Fruit fly (Drosophila melanogaster) whole organism, embryonic: Measurements from ENCODE around the gene CG42240.

Experiments
- Abd-B ChIP-seq: fragments of 200-800 bp; sonication (Bioruptor generic); optimal IDR thresholded peaks from 2 replicates; lab custom pipeline; 2018; ENCODE audit warnings: missing biosample characterization, mild to moderate bottlenecking, missing genetic modification characterization, moderate library complexity
- Aef1 ChIP-seq: fragments of 200-800 bp; sonication (Bioruptor generic); IDR thresholded peaks from 3 replicates; pipeline ENCODE4 v1.3.6; 2022; ENCODE audit warnings: missing biosample characterization, missing genetic modification characterization
- Asciz ChIP-seq: fragments of 200-800 bp; sonication (Bioruptor generic); optimal IDR thresholded peaks from 2 replicates; lab custom pipeline; 2017; ENCODE audit warnings: missing biosample characterization, mild to moderate bottlenecking, missing genetic modification characterization, missing genetic modification reagents
- CG10366 ChIP-seq: fragments of 200-800 bp; sonication (Bioruptor generic); IDR thresholded peaks from 2 replicates; pipeline ENCODE4 v1.3.6; 2022; ENCODE audit warnings: missing biosample characterization, missing genetic modification characterization
- CG10431 ChIP-seq: fragments of 200-800 bp; sonication (Bioruptor generic); optimal IDR thresholded peaks from 3 replicates; lab custom pipeline; 2018; ENCODE audit warnings: missing biosample characterization, mild to moderate bottlenecking, missing genetic modification characterization
- CG12155 ChIP-seq: fragments of 200-800 bp; sonication (Bioruptor generic); optimal IDR thresholded peaks from 3 replicates; lab custom pipeline; 2016; ENCODE audit warnings: missing biosample characterization, missing genetic modification characterization
- CG13123 ChIP-seq: fragments of 200-800 bp; sonication (Bioruptor generic); optimal IDR thresholded peaks from 2 replicates; lab custom pipeline; 2016; ENCODE audit warnings: missing biosample characterization, missing genetic modification characterization
- CG17568 ChIP-seq: fragments of 200-800 bp; sonication (Bioruptor generic); optimal IDR thresholded peaks from 2 replicates; lab custom pipeline; 2018; ENCODE audit warnings: missing biosample characterization, mild to moderate bottlenecking, missing genetic modification characterization, moderate library complexity
- CG5180 ChIP-seq: fragments of 200-800 bp; sonication (Bioruptor generic); optimal IDR thresholded peaks from 3 replicates; lab custom pipeline; 2017; ENCODE audit warnings: missing biosample characterization, missing genetic modification characterization, mild to moderate bottlenecking, moderate library complexity, missing genetic modification reagents
- CG6254 ChIP-seq: fragments of 200-800 bp; sonication (Bioruptor generic); optimal IDR thresholded peaks from 3 replicates; lab custom pipeline; 2017; ENCODE audit warnings: mild to moderate bottlenecking, missing biosample characterization, missing genetic modification reagents, missing genetic modification characterization
- CG6791 ChIP-seq: fragments of 200-800 bp; sonication (Bioruptor generic); IDR thresholded peaks from 3 replicates; pipeline ENCODE4 v1.3.6; 2022; ENCODE audit warnings: missing biosample characterization, missing genetic modification characterization; ENCODE audit not compliant: partially characterized antibody
- CG8290 ChIP-seq, 3 experiments: fragments of 200-800 bp; sonication (Bioruptor generic); optimal IDR thresholded peaks; 2 replicates each; lab custom pipeline; 2016 to 2019; ENCODE audit warnings: missing biosample characterization in 3 of 3, missing genetic modification characterization in 3 of 3, mild to moderate bottlenecking in 2 of 3, moderate library complexity in 1 of 3
- CG9797 ChIP-seq: fragments of 200-800 bp; sonication (Bioruptor generic); optimal IDR thresholded peaks from 3 replicates; lab custom pipeline; 2018; ENCODE audit warnings: missing biosample characterization, mild to moderate bottlenecking, missing genetic modification characterization
- D ChIP-seq, 2 experiments: fragments of 200-800 bp in 1 of 2; fragments of >200 bp in 1 of 2; sonication (Bioruptor generic) in 1 of 2; optimal IDR thresholded peaks; 2 replicates in 1 of 2; 3 replicates in 1 of 2; lab custom pipeline; 2017; ENCODE audit warnings: mild to moderate bottlenecking in 1 of 2, missing biosample characterization in 1 of 2, missing genetic modification characterization in 1 of 2, missing genetic modification reagents in 1 of 2
- D19A ChIP-seq: fragments of 200-800 bp; optimal IDR thresholded peaks from 3 replicates; lab custom pipeline; 2019; ENCODE audit warnings: missing biosample characterization, mild to moderate bottlenecking, missing genetic modification characterization, moderate library complexity
- Elba2 ChIP-seq: fragments of 200-800 bp; sonication (Bioruptor generic); optimal IDR thresholded peaks from 3 replicates; lab custom pipeline; 2016; ENCODE audit warnings: missing biosample characterization, missing genetic modification characterization
- Mes4 ChIP-seq: fragments of 200-800 bp; sonication (Bioruptor generic); optimal IDR thresholded peaks from 2 replicates; lab custom pipeline; 2016; ENCODE audit warnings: missing biosample characterization, missing genetic modification characterization
- NFAT ChIP-seq: fragments of 200-800 bp; sonication (Bioruptor generic); IDR thresholded peaks from 2 replicates; pipeline ENCODE4 v1.3.6; 2022; ENCODE audit warnings: missing biosample characterization, missing genetic modification characterization
- Oli ChIP-seq: fragments of 200-800 bp; sonication (Bioruptor generic); optimal IDR thresholded peaks from 2 replicates; lab custom pipeline; 2018; ENCODE audit warnings: missing biosample characterization, mild to moderate bottlenecking, missing genetic modification characterization, moderate library complexity
- Pdp1 ChIP-seq, 2 experiments: fragments of 200-800 bp; sonication (Bioruptor generic); optimal IDR thresholded peaks; 3 replicates each; lab custom pipeline; 2016; ENCODE audit warnings: missing biosample characterization in 2 of 2, missing genetic modification characterization in 2 of 2, mild to moderate bottlenecking in 1 of 2, moderate library complexity in 1 of 2
- Ptx1 ChIP-seq: fragments of 200-800 bp; sonication (Bioruptor generic); IDR thresholded peaks from 2 replicates; pipeline ENCODE4 v1.3.6; 2022; ENCODE audit warnings: missing biosample characterization, missing genetic modification characterization
- Sox102F ChIP-seq: fragments of 200-800 bp; sonication (Bioruptor generic); optimal IDR thresholded peaks from 2 replicates; lab custom pipeline; 2018; ENCODE audit warnings: missing biosample characterization, mild to moderate bottlenecking, missing genetic modification characterization, moderate library complexity
- Tbp ChIP-seq: fragments of >200 bp; optimal IDR thresholded peaks from 2 replicates; lab custom pipeline; 2018; ENCODE audit warnings: missing biosample characterization, missing genetic modification characterization
- abd-A ChIP-seq: fragments of 200-800 bp; sonication (Bioruptor generic); optimal IDR thresholded peaks from 3 replicates; lab custom pipeline; 2019; ENCODE audit warnings: missing biosample characterization, mild to moderate bottlenecking, missing genetic modification characterization, moderate library complexity
- ase ChIP-seq: fragments of 200-800 bp; sonication (Bioruptor generic); IDR thresholded peaks from 3 replicates; pipeline ENCODE4 v1.3.6; 2022; ENCODE audit warnings: missing biosample characterization, missing genetic modification characterization
- cg ChIP-seq: fragments of 200-800 bp; sonication (Bioruptor generic); optimal IDR thresholded peaks from 3 replicates; lab custom pipeline; 2019; ENCODE audit warnings: missing biosample characterization, mild to moderate bottlenecking, missing genetic modification characterization, moderate library complexity
- chinmo ChIP-seq: fragments of 200-800 bp; sonication (Bioruptor generic); IDR thresholded peaks from 4 replicates; pipeline ENCODE4 v1.3.6; 2022; ENCODE audit warnings: missing biosample characterization, missing genetic modification characterization; ENCODE audit not compliant: partially characterized antibody
- crol ChIP-seq: fragments of 200-800 bp; sonication (Bioruptor generic); IDR thresholded peaks from 2 replicates; pipeline ENCODE4 v1.3.6; 2022; ENCODE audit warnings: missing biosample characterization, missing genetic modification characterization
- ems ChIP-seq: fragments of 200-800 bp; sonication (Bioruptor generic); optimal IDR thresholded peaks from 3 replicates; lab custom pipeline; 2016; ENCODE audit warnings: missing biosample characterization, missing genetic modification characterization
- gsb-n ChIP-seq: fragments of 200-800 bp; sonication (Bioruptor generic); optimal IDR thresholded peaks from 3 replicates; lab custom pipeline; 2018; ENCODE audit warnings: missing biosample characterization, mild to moderate bottlenecking, missing genetic modification characterization
- ind ChIP-seq: fragments of 200-800 bp; sonication (Bioruptor generic); optimal IDR thresholded peaks from 3 replicates; lab custom pipeline; 2016; ENCODE audit warnings: missing biosample characterization, missing genetic modification characterization
- mld ChIP-seq: fragments of 200-800 bp; sonication (Bioruptor generic); IDR thresholded peaks from 3 replicates; pipeline ENCODE4 v1.3.6; 2022; ENCODE audit warnings: missing biosample characterization, missing genetic modification characterization; ENCODE audit not compliant: partially characterized antibody
- nerfin-2 ChIP-seq: fragments of 200-800 bp; sonication (Bioruptor generic); IDR thresholded peaks from 2 replicates; pipeline ENCODE4 v1.3.6; 2022; ENCODE audit warnings: missing biosample characterization, missing genetic modification characterization; ENCODE audit not compliant: partially characterized antibody
- peb ChIP-seq: fragments of 200-800 bp; sonication (Bioruptor generic); IDR thresholded peaks from 2 replicates; pipeline ENCODE4 v1.3.6; 2022; ENCODE audit warnings: missing biosample characterization, missing genetic modification characterization
- salm ChIP-seq: fragments of 200-800 bp; sonication (Bioruptor generic); optimal IDR thresholded peaks from 2 replicates; lab custom pipeline; 2018; ENCODE audit warnings: missing biosample characterization, mild to moderate bottlenecking, missing genetic modification characterization
- scrt ChIP-seq: fragments of 200-800 bp; sonication (Bioruptor generic); optimal IDR thresholded peaks from 2 replicates; lab custom pipeline; 2018; ENCODE audit warnings: missing biosample characterization, mild to moderate bottlenecking, missing genetic modification characterization, moderate library complexity
- sens ChIP-seq: fragments of 200-800 bp; sonication (Bioruptor generic); peaks from one replicate; lab custom pipeline; 2016; ENCODE audit warnings: missing biosample characterization, missing genetic modification characterization
- slbo ChIP-seq: fragments of 200-800 bp; sonication (Bioruptor generic); IDR thresholded peaks from 2 replicates; pipeline ENCODE4 v1.3.6; 2022; ENCODE audit warnings: missing biosample characterization, missing genetic modification characterization
- slou ChIP-seq: fragments of 200-800 bp; sonication (Bioruptor generic); optimal IDR thresholded peaks from 3 replicates; lab custom pipeline; 2016; ENCODE audit warnings: missing biosample characterization, missing genetic modification characterization
- slp2 ChIP-seq: fragments of 200-800 bp; sonication (Bioruptor generic); optimal IDR thresholded peaks from 2 replicates; lab custom pipeline; 2016; ENCODE audit warnings: missing biosample characterization, missing genetic modification characterization
- zen ChIP-seq: fragments of 200-800 bp; sonication (Bioruptor generic); optimal IDR thresholded peaks from 3 replicates; lab custom pipeline; 2018; ENCODE audit warnings: missing biosample characterization, mild to moderate bottlenecking, missing genetic modification characterization, moderate library complexity

Gene CG42240

dm6 chrX:6332988-6333719 is 2.5 kb downstream of the CG42240 start (continued):
- TF ChIP-seq D (optimal IDR thresholded peaks at IDR 0.05; lab: Kevin White, UChicago) (no peak), D (GFP tag; optimal IDR thresholded peaks at IDR 0.05; lab: Kevin White, UChicago) (no peak), CG8290 (GFP tag; optimal IDR thresholded peaks at IDR 0.05; lab: Kevin White, UChicago) (no peak), CG8290 (tag; optimal IDR thresholded peaks at IDR 0.05; lab: Kevin White, UChicago) (peak in 1 of 2 experiments; percentile 18), CG10431 (no peak), D19A (tag; lab: Kevin White, UChicago) (peak; percentile 6), scrt (GFP tag; lab: Kevin White, UChicago) (no peak), ase (GFP tag; lab: Robert Waterston, UW) (no peak), sens (GFP tag; lab: Kevin White, UChicago) (peak; percentile 57), Ptx1 (GFP tag; lab: Robert Waterston, UW) (0 out of 2 replicates have a peak, but pooled peaks have one; percentile 34)

dm6 chrX:6334945-6335344 is 4.3 kb downstream of the CG42240 start:
- TF ChIP-seq Sox102F (GFP tag; lab: Kevin White, UChicago) (no peak), chinmo (GFP tag; lab: Robert Waterston, UW) (peak; percentile 58; the same call in 1 of the 4 replicates), slou (no peak), NFAT (0 out of 2 replicates have a peak, but pooled peaks have one; percentile 5), crol (peak; percentile 64)

dm6 chrX:6337702-6338101 is 7.1 kb downstream of the CG42240 start, which contains the start of gene CG3842:
TSS of gene CG3842 (plus strand) at chrX:6337762.
- TF ChIP-seq Mes4 (no peak), Pdp1 (GFP tag; optimal IDR thresholded peaks at IDR 0.05; lab: Kevin White, UChicago) (peak in 1 of 2 experiments; percentile 58)
- TF ChIP-seq, all 482 proteins: peak for 1

- TF ChIP-seq nerfin-2 (GFP tag; lab: Robert Waterston, UW) (no peak), peb (GFP tag; lab: Robert Waterston, UW) (no peak), slbo (GFP tag; lab: Robert Waterston, UW) (peak; percentile 55), Abd-B (GFP tag; lab: Kevin White, UChicago) (no peak), mld (GFP tag; lab: Robert Waterston, UW) (no peak), CG6254 (peak; percentile 15), salm (tag; lab: Kevin White, UChicago) (no peak), Pdp1 (GFP tag; optimal IDR thresholded peaks at IDR 0.05; lab: Kevin White, UChicago) (peak; percentile 8 to 43), CG13123 (GFP tag; lab: Kevin White, UChicago) (no peak), CG5180 (GFP tag; lab: Kevin White, UChicago) (no peak), zen (no peak), abd-A (tag; lab: Kevin White, UChicago) (peak; percentile 18), CG10366 (GFP tag; lab: Robert Waterston, UW) (peak; percentile 19; the same call in 1 of the 2 replicates), CG9797 (GFP tag; lab: Kevin White, UChicago) (no peak), Oli (peak; percentile 18), cg (no peak), Aef1 (GFP tag; lab: Robert Waterston, UW) (no peak), CG12155 (GFP tag; lab: Kevin White, UChicago) (peak; percentile 8), Elba2 (GFP tag; lab: Kevin White, UChicago) (no peak), CG6791 (GFP tag; lab: Robert Waterston, UW) (no peak), ems (GFP tag; lab: Kevin White, UChicago) (no peak), slp2 (GFP tag; lab: Kevin White, UChicago) (no peak), Asciz (GFP tag; lab: Kevin White, UChicago) (no peak), ind (GFP tag; lab: Kevin White, UChicago) (peak; percentile 24), Tbp (GFP tag; lab: Kevin White, UChicago) (no peak), gsb-n (no peak), CG17568 (no peak)
These were observed 8.3 kb downstream of the CG42240 start for dm6 chrX:6338738-6339614.
